Worm (Caenorhabditis elegans) whole organism, midembryonic: ENCODE results near the gene F43D2.3.

Experiments used
- T22C8.4 ChIP-seq: fragments of 200-800 bp; sonication (Bioruptor generic); IDR thresholded peaks from 2 replicates; pipeline ENCODE4 v1.3.6; 2022; ENCODE audit warnings: missing genetic modification characterization, missing compliant biosample characterization
- klf-2 ChIP-seq: fragments of 200-800 bp; sonication (Bioruptor generic); conservative IDR thresholded peaks from 2 replicates; pipeline ENCODE4 v1.3.6; 2022; ENCODE audit warnings: missing genetic modification reagents, missing genetic modification characterization, missing compliant biosample characterization
- med-1 ChIP-seq: sonication (generic microtip); optimal IDR thresholded peaks from 2 replicates; lab custom pipeline; 2017; ENCODE audit warnings: missing genetic modification characterization, mild to moderate bottlenecking, missing compliant biosample characterization, antibody characterized with exemption, missing genetic modification reagents; ENCODE audit not compliant: insufficient read depth
- tab-1 ChIP-seq: fragments of 200-800 bp; sonication (Bioruptor generic); IDR thresholded peaks from 2 replicates; pipeline ENCODE4 v1.3.6; 2022; ENCODE audit warnings: missing genetic modification characterization, missing compliant biosample characterization
- ztf-23 ChIP-seq: fragments of 200-800 bp; sonication (Bioruptor generic); IDR thresholded peaks from 2 replicates; pipeline ENCODE4 v1.3.6; 2022; ENCODE audit warnings: missing genetic modification reagents, missing genetic modification characterization, missing compliant biosample characterization
- ztf-29 ChIP-seq: fragments of 200-800 bp; sonication (Bioruptor generic); IDR thresholded peaks from 2 replicates; pipeline ENCODE4 v1.3.6; 2022; ENCODE audit warnings: missing genetic modification reagents, missing genetic modification characterization, missing compliant biosample characterization

- TF ChIP-seq tab-1 (GFP tag; lab: Robert Waterston, UW) (no peak), med-1 (GFP tag; lab: Kevin White, UChicago) (no peak), T22C8.4 (no peak), klf-2 (GFP tag; lab: Robert Waterston, UW) (no peak), ztf-29 (GFP tag; lab: Robert Waterston, UW) (no peak), ztf-23 (GFP tag; lab: Robert Waterston, UW) (no peak)
Observed at ce11 chrV:14612168-14612567, 19.5 kb upstream of the F43D2.3 start, which contains the start of the genes R11H6.5 and ccnk-1.
